Fruit fly (Drosophila melanogaster) whole organism, prepupa: Measurements from ENCODE around the gene alphaKap4.

Experiments used
- Blimp-1 ChIP-seq: fragments of 200-800 bp; sonication (Bioruptor generic); optimal IDR thresholded peaks from 3 replicates; lab custom pipeline; 2017; ENCODE audit warnings: missing biosample characterization, missing genetic modification characterization, mild to moderate bottlenecking, moderate library complexity, missing genetic modification reagents
- CG10631 ChIP-seq: fragments of 200-800 bp; sonication (Bioruptor generic); optimal IDR thresholded peaks from 2 replicates; lab custom pipeline; 2016; ENCODE audit warnings: missing biosample characterization, missing genetic modification characterization
- CG10669 ChIP-seq: fragments of 200-800 bp; sonication (Bioruptor generic); optimal IDR thresholded peaks from 3 replicates; lab custom pipeline; 2018; ENCODE audit warnings: missing biosample characterization, mild to moderate bottlenecking, missing genetic modification characterization, moderate library complexity
- CG11762 ChIP-seq: fragments of 200-800 bp; sonication (Bioruptor generic); optimal IDR thresholded peaks from 3 replicates; lab custom pipeline; 2016; ENCODE audit warnings: missing biosample characterization, missing genetic modification characterization; ENCODE audit not compliant: insufficient read depth
- CG15336 ChIP-seq: fragments of 200-800 bp; sonication (Bioruptor generic); IDR thresholded peaks from 2 replicates; pipeline ENCODE4 v1.3.6; 2022; ENCODE audit warnings: missing biosample characterization, missing genetic modification characterization
- CG3032 ChIP-seq: fragments of 200-800 bp; optimal IDR thresholded peaks from 2 replicates; lab custom pipeline; 2019; ENCODE audit warnings: missing biosample characterization, mild to moderate bottlenecking, missing genetic modification characterization, moderate library complexity
- CG31627 ChIP-seq: fragments of 200-800 bp; sonication (Bioruptor generic); optimal IDR thresholded peaks from 3 replicates; lab custom pipeline; 2016; ENCODE audit warnings: missing biosample characterization, missing genetic modification characterization
- CG3919 ChIP-seq: fragments of 200-800 bp; sonication (Bioruptor generic); optimal IDR thresholded peaks from 3 replicates; lab custom pipeline; 2016; ENCODE audit warnings: missing biosample characterization, missing genetic modification characterization
- CG6163 ChIP-seq: fragments of 200-800 bp; sonication (Bioruptor generic); IDR thresholded peaks from 3 replicates; pipeline ENCODE4 v1.3.6; 2022; ENCODE audit warnings: missing biosample characterization, missing genetic modification characterization
- CG6276 ChIP-seq: fragments of 200-800 bp; sonication (Bioruptor generic); optimal IDR thresholded peaks from 2 replicates; lab custom pipeline; 2017; ENCODE audit warnings: missing biosample characterization, mild to moderate bottlenecking, missing genetic modification characterization
- CG6792 ChIP-seq: fragments of 200-800 bp; sonication (Bioruptor generic); optimal IDR thresholded peaks from 3 replicates; lab custom pipeline; 2016; ENCODE audit warnings: missing biosample characterization, missing genetic modification characterization
- CG6808 ChIP-seq: fragments of 200-800 bp; sonication (Bioruptor generic); optimal IDR thresholded peaks from 3 replicates; lab custom pipeline; 2017; ENCODE audit warnings: missing biosample characterization, missing genetic modification characterization, mild to moderate bottlenecking, moderate library complexity, missing genetic modification reagents
- CG6854 ChIP-seq: fragments of 200-800 bp; sonication (Bioruptor generic); optimal IDR thresholded peaks from 2 replicates; lab custom pipeline; 2017; ENCODE audit warnings: missing biosample characterization, mild to moderate bottlenecking, missing genetic modification characterization
- CG8319 ChIP-seq: fragments of 200-800 bp; sonication (Bioruptor generic); optimal IDR thresholded peaks from 3 replicates; lab custom pipeline; 2016; ENCODE audit warnings: missing biosample characterization, missing genetic modification characterization
- CG8632 ChIP-seq: fragments of 200-800 bp; sonication (Bioruptor generic); optimal IDR thresholded peaks from 3 replicates; lab custom pipeline; 2016; ENCODE audit warnings: missing biosample characterization, missing genetic modification characterization
- CG9139 ChIP-seq: fragments of 200-800 bp; sonication (Bioruptor generic); optimal IDR thresholded peaks from 3 replicates; lab custom pipeline; 2017; ENCODE audit warnings: missing biosample characterization, mild to moderate bottlenecking, missing genetic modification characterization
- Eip75B ChIP-seq: fragments of 200-800 bp; sonication (Bioruptor generic); optimal IDR thresholded peaks from 3 replicates; lab custom pipeline; 2016; ENCODE audit warnings: missing biosample characterization, missing genetic modification characterization
- Eip78C ChIP-seq: fragments of 200-800 bp; sonication (Bioruptor generic); peaks from one replicate; lab custom pipeline; 2016; ENCODE audit warnings: missing biosample characterization, missing genetic modification characterization
- Eip93F ChIP-seq: fragments of 200-800 bp; sonication (Bioruptor generic); optimal IDR thresholded peaks from 2 replicates; lab custom pipeline; 2016; ENCODE audit warnings: missing biosample characterization, mild to moderate bottlenecking, missing genetic modification characterization
- Ets21C ChIP-seq: fragments of 200-800 bp; sonication (Bioruptor generic); optimal IDR thresholded peaks from 3 replicates; lab custom pipeline; 2016; ENCODE audit warnings: missing biosample characterization, missing genetic modification characterization
- Ets96B ChIP-seq: fragments of 200-800 bp; optimal IDR thresholded peaks from 2 replicates; lab custom pipeline; 2019; ENCODE audit warnings: missing biosample characterization, mild to moderate bottlenecking, missing genetic modification characterization, moderate library complexity
- Hr38 ChIP-seq: sonication (Bioruptor generic); optimal IDR thresholded peaks from 2 replicates; lab custom pipeline; 2016; ENCODE audit warnings: missing biosample characterization, missing genetic modification characterization
- Hr39 ChIP-seq: fragments of 200-800 bp; sonication (Bioruptor generic); optimal IDR thresholded peaks from 2 replicates; lab custom pipeline; 2016; ENCODE audit warnings: missing biosample characterization, missing genetic modification characterization
- Smox ChIP-seq: fragments of 200-800 bp; sonication (Bioruptor generic); optimal IDR thresholded peaks from 3 replicates; lab custom pipeline; 2016; ENCODE audit warnings: missing biosample characterization, missing genetic modification characterization
- achi ChIP-seq: fragments of 200-800 bp; sonication (Bioruptor generic); optimal IDR thresholded peaks from 3 replicates; lab custom pipeline; 2016; ENCODE audit warnings: missing biosample characterization, missing genetic modification characterization
- acj6 ChIP-seq: fragments of 200-800 bp; sonication (Bioruptor generic); optimal IDR thresholded peaks from 3 replicates; lab custom pipeline; 2016; ENCODE audit warnings: missing biosample characterization, missing genetic modification characterization
- dsx ChIP-seq: fragments of 200-800 bp; optimal IDR thresholded peaks from 3 replicates; lab custom pipeline; 2019; ENCODE audit warnings: missing biosample characterization, mild to moderate bottlenecking, missing genetic modification characterization, moderate library complexity; ENCODE audit not compliant: poor library complexity, severe bottlenecking
- esn ChIP-seq: fragments of 200-800 bp; sonication (Bioruptor generic); optimal IDR thresholded peaks from 2 replicates; lab custom pipeline; 2016; ENCODE audit warnings: missing biosample characterization, mild to moderate bottlenecking, missing genetic modification characterization, moderate library complexity
- fd85E ChIP-seq: fragments of 200-800 bp; sonication (Bioruptor generic); optimal IDR thresholded peaks from 3 replicates; lab custom pipeline; 2016; ENCODE audit warnings: missing biosample characterization, missing genetic modification characterization
- lz ChIP-seq: fragments of 200-800 bp; sonication (Bioruptor generic); optimal IDR thresholded peaks from 3 replicates; lab custom pipeline; 2016; ENCODE audit warnings: missing biosample characterization, missing genetic modification characterization
- net ChIP-seq: fragments of 200-800 bp; sonication (Bioruptor generic); optimal IDR thresholded peaks from 3 replicates; lab custom pipeline; 2016; ENCODE audit warnings: missing biosample characterization, missing genetic modification characterization
- pdm3 ChIP-seq: fragments of 200-800 bp; sonication (Bioruptor generic); optimal IDR thresholded peaks from 3 replicates; lab custom pipeline; 2016; ENCODE audit warnings: missing biosample characterization, missing genetic modification characterization
- spab ChIP-seq: fragments of 200-800 bp; sonication (Bioruptor generic); optimal IDR thresholded peaks from 2 replicates; lab custom pipeline; 2017; ENCODE audit warnings: missing biosample characterization, mild to moderate bottlenecking, missing genetic modification characterization, missing genetic modification reagents
- ss ChIP-seq, 2 experiments: fragments of 200-800 bp; sonication (Bioruptor generic); optimal IDR thresholded peaks; 2 replicates in 1 of 2; 3 replicates in 1 of 2; lab custom pipeline; 2017 to 2018; ENCODE audit warnings: mild to moderate bottlenecking in 2 of 2, missing biosample characterization in 2 of 2, missing genetic modification characterization in 2 of 2, moderate library complexity in 1 of 2
- svp ChIP-seq: fragments of 200-800 bp; sonication (Bioruptor generic); peaks from one replicate; lab custom pipeline; 2016; ENCODE audit warnings: missing biosample characterization, missing genetic modification characterization
- topi ChIP-seq: fragments of 200-800 bp; sonication (Bioruptor generic); optimal IDR thresholded peaks from 3 replicates; lab custom pipeline; 2016; ENCODE audit warnings: missing biosample characterization, missing genetic modification characterization
- vri ChIP-seq: fragments of 200-800 bp; sonication (Bioruptor generic); optimal IDR thresholded peaks from 3 replicates; lab custom pipeline; 2016; ENCODE audit warnings: missing biosample characterization, mild to moderate bottlenecking, missing genetic modification characterization

Gene alphaKap4

DNA sequence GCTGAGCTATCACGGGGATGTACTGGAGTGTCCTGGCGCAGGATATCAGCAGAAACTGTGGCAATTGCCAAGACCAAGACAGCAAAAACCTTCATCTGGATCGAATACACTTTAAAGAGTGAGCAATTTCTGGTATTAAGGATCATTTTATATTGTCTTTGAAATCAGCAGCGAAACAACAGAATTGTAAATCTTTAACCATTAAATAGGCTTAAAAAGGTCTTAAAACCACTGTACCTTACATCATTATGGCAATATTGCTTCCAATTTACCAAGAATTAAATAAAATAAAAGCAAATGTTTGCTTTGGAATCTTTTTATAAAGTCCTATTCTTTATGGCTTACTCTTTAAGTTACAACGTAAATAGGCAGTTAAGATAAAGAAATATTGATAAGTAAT is 23.7 kb upstream of the alphaKap4 start, which contains the start of gene CG10477:
Gene CG10477, minus strand, starts transcription at position 101 of the 400 bp plus-strand sequence.
- TF ChIP-seq esn (GFP tag; lab: Kevin White, UChicago) (no peak), acj6 (GFP tag; lab: Kevin White, UChicago) (no peak), Ets21C (GFP tag; lab: Kevin White, UChicago) (no peak), CG6163 (no peak), ss (GFP tag; optimal IDR thresholded peaks at IDR 0.05; lab: Kevin White, UChicago) (no peak), CG31627 (no peak), Hr38 (GFP tag; lab: Kevin White, UChicago) (no peak), Blimp-1 (no peak), CG8632 (no peak), CG15336 (GFP tag; lab: Robert Waterston, UW) (no peak), lz (GFP tag; lab: Kevin White, UChicago) (no peak), pdm3 (GFP tag; lab: Kevin White, UChicago) (no peak), spab (GFP tag; lab: Kevin White, UChicago) (no peak), CG6276 (GFP tag; lab: Kevin White, UChicago) (no peak), CG6792 (no peak), achi (GFP tag; lab: Kevin White, UChicago) (no peak), vri (GFP tag; lab: Kevin White, UChicago) (no peak), CG6854 (GFP tag; lab: Kevin White, UChicago) (no peak)
- TF ChIP-seq, all 60 proteins: peak for 0

DNA sequence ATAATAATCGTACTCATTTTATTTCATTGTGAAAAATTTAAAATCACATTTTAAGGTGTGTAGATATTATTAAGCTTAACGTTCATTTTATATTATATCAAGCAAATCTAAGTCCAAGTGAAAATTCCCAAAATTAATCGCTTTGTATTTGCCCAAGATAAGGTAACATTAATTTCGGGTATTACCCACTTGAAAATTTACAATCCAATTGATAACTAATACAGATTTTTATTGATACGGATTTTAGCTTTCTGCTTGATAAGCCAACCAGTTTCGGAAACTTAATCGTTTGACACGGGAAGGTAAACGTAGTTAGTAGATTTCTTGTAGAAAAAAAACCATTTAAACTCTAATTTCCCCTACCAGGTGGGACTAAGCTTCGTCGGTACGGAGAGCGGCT is 22.2 kb upstream of the alphaKap4 start:
- TF ChIP-seq Ets21C (GFP tag; lab: Kevin White, UChicago) (no peak), CG11762 (GFP tag; lab: Kevin White, UChicago) (no peak), net (no peak), Eip78C (GFP tag; lab: Kevin White, UChicago) (no peak), Hr39 (GFP tag; lab: Kevin White, UChicago) (no peak), CG6792 (no peak)

DNA sequence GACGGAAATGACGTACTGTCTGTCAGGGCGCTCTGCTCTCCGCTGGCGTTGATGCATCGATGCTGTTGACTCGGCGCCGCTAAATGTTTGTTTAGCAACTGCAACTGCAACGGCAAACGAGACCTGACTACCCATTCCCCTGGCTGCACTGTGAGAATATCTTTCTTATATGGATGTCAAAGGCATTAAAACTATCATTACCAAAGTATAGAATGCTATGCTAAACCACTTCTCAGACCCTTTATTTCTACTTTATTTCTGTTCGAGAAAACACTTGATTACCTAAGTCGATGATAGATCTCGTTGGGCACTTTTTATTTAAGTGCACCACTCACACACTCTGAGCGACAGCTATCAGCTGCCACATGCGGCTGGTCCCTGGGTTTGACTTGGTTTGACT is 11.3 kb upstream of the alphaKap4 start:
- TF ChIP-seq svp (GFP tag; lab: Kevin White, UChicago) (peak; percentile 42), CG3919 (GFP tag; lab: Kevin White, UChicago) (peak; percentile 21), CG8632 (no peak), CG10669 (GFP tag; lab: Kevin White, UChicago) (peak; percentile 18), CG3032 (no peak), CG9139 (GFP tag; lab: Kevin White, UChicago) (no peak), Eip75B (GFP tag; lab: Kevin White, UChicago) (peak; percentile 18), dsx (GFP tag; lab: Kevin White, UChicago) (no peak), spab (GFP tag; lab: Kevin White, UChicago) (peak; percentile 20), lz (GFP tag; lab: Kevin White, UChicago) (peak; percentile 25), achi (GFP tag; lab: Kevin White, UChicago) (no peak), Smox (GFP tag; lab: Kevin White, UChicago) (no peak), CG6808 (GFP tag; lab: Kevin White, UChicago) (peak; percentile 1), Eip78C (GFP tag; lab: Kevin White, UChicago) (peak; percentile 55), CG10631 (GFP tag; lab: Kevin White, UChicago) (peak; percentile 37), Ets96B (tag; lab: Kevin White, UChicago) (peak; percentile 36), fd85E (GFP tag; lab: Kevin White, UChicago) (no peak), topi (peak; percentile 7)

DNA sequence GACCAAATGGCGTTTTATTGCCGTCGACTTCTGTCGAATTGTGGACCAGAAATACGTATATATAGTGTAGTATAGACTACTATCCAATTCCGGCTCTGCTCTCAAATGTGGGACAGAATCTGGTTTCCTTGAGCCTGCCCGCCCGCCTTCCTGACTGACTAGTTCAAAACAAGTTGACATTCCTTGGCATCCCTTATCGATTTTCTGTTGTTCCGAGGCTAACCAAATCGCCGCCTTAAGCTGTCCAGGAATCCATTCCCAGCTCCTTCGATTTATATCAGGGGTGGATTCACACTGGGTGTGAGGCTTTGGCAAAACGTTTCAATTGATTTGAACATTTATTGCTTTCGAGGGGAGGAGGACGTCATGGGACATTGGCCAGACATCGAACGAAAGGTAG is 2.1 kb upstream of the alphaKap4 start:
- TF ChIP-seq CG8319 (GFP tag; lab: Kevin White, UChicago) (no peak), CG8632 (no peak), Eip93F (no peak), ss (GFP tag; optimal IDR thresholded peaks at IDR 0.05; lab: Kevin White, UChicago) (no peak), Smox (GFP tag; lab: Kevin White, UChicago) (no peak), achi (GFP tag; lab: Kevin White, UChicago) (no peak)
